Worm (Caenorhabditis elegans) whole organism, early embryonic: ENCODE data around the gene F20D6.1.

Experiments used
- B0310.2 ChIP-seq: sonication (generic microtip); optimal IDR thresholded peaks from 2 replicates; lab custom pipeline; 2016; ENCODE audit warnings: mild to moderate bottlenecking, missing genetic modification characterization, missing compliant biosample characterization
- F13C5.2 ChIP-seq: sonication (generic microtip); optimal IDR thresholded peaks from 2 replicates; lab custom pipeline; 2017; ENCODE audit warnings: mild to moderate bottlenecking, missing genetic modification characterization, inconsistent platforms, missing compliant biosample characterization
- aly-1 ChIP-seq: sonication (generic microtip); optimal IDR thresholded peaks from 2 replicates; lab custom pipeline; 2016; ENCODE audit warnings: missing genetic modification characterization, missing compliant biosample characterization
- ama-1 ChIP-seq: fragments of 150-350 bp; optimal IDR thresholded peaks from 2 replicates; lab custom pipeline; 2014
- ceh-13 ChIP-seq: fragments of 200-800 bp; sonication (Bioruptor generic); optimal IDR thresholded peaks from 2 replicates; lab custom pipeline; 2018; ENCODE audit warnings: mild to moderate bottlenecking, missing genetic modification characterization, missing compliant biosample characterization
- ceh-36 ChIP-seq: sonication (generic microtip); optimal IDR thresholded peaks from 2 replicates; lab custom pipeline; 2016; ENCODE audit warnings: missing genetic modification characterization, inconsistent platforms, missing compliant biosample characterization
- ets-7 ChIP-seq: sonication (generic microtip); optimal IDR thresholded peaks from 2 replicates; lab custom pipeline; 2016; ENCODE audit warnings: missing genotype, missing genetic modification characterization, missing compliant biosample characterization
- flt-1 ChIP-seq: fragments of 200-800 bp; sonication (Bioruptor generic); IDR thresholded peaks from 2 replicates; pipeline ENCODE4 v1.3.6; 2022; ENCODE audit warnings: missing genetic modification characterization, missing compliant biosample characterization
- hmbx-1 ChIP-seq: sonication (generic microtip); optimal IDR thresholded peaks from 2 replicates; lab custom pipeline; 2016; ENCODE audit warnings: mild to moderate bottlenecking, missing genetic modification characterization, missing compliant biosample characterization
- hmg-4 ChIP-seq: fragments of 200-800 bp; sonication (Bioruptor generic); optimal IDR thresholded peaks from 2 replicates; lab custom pipeline; 2018; ENCODE audit warnings: mild to moderate bottlenecking, missing genetic modification characterization, missing compliant biosample characterization
- hnd-1 ChIP-seq: sonication (generic microtip); optimal IDR thresholded peaks from 2 replicates; lab custom pipeline; 2016; ENCODE audit warnings: missing genetic modification characterization, missing compliant biosample characterization
- pes-1 ChIP-seq: fragments of 200-800 bp; sonication (Bioruptor generic); IDR thresholded peaks from 2 replicates; pipeline ENCODE4 v1.3.6; 2022; ENCODE audit warnings: missing genetic modification reagents, missing genetic modification characterization, missing compliant biosample characterization
- scrt-1 ChIP-seq: fragments of 200-800 bp; sonication (Bioruptor generic); IDR thresholded peaks from 2 replicates; pipeline ENCODE4 v1.3.6; 2022; ENCODE audit warnings: missing genetic modification characterization, missing compliant biosample characterization
- sea-1 ChIP-seq: fragments of 200-800 bp; sonication (Bioruptor generic); conservative IDR thresholded peaks from 2 replicates; pipeline ENCODE4 v1.3.6; 2022; ENCODE audit warnings: missing genetic modification characterization, missing compliant biosample characterization
- tbx-11 ChIP-seq: fragments of 200-800 bp; sonication (Bioruptor generic); IDR thresholded peaks from 2 replicates; pipeline ENCODE4 v1.3.6; 2022; ENCODE audit warnings: missing genetic modification characterization, missing compliant biosample characterization
- tbx-37 ChIP-seq: fragments of 200-800 bp; sonication (Bioruptor generic); conservative IDR thresholded peaks from 2 replicates; pipeline ENCODE4 v1.3.6; 2022; ENCODE audit warnings: missing genetic modification reagents, missing genetic modification characterization, missing compliant biosample characterization
- tra-4 ChIP-seq: sonication (generic microtip); optimal IDR thresholded peaks from 2 replicates; lab custom pipeline; 2017; ENCODE audit warnings: missing genetic modification characterization, missing compliant biosample characterization

The F20D6.1 gene

ce11 chrV:8230056-8230455, 39.5 kb downstream of the F20D6.1 start:
- TF ChIP-seq tbx-37 (GFP tag; lab: Robert Waterston, UW): 0 out of 2 replicates have a peak, but pooled peaks have one; percentile 22
- no peak for TF ChIP-seq tbx-11 (GFP tag; lab: Robert Waterston, UW)
- TF ChIP-seq ceh-36: no peak
- TF ChIP-seq B0310.2 (tag; lab: Kevin White, UChicago): no peak
- peak; percentile 60; the same call in 1 of the 2 replicates for TF ChIP-seq scrt-1 (GFP tag; lab: Robert Waterston, UW)
- TF ChIP-seq hnd-1 (tag; lab: Kevin White, UChicago): no peak
- 0 out of 2 replicates have a peak, but pooled peaks have one; percentile 44 for TF ChIP-seq flt-1 (GFP tag; lab: Robert Waterston, UW)
- no peak for TF ChIP-seq pes-1 (GFP tag; lab: Robert Waterston, UW)
- peak; percentile 19 for TF ChIP-seq hmg-4 (GFP tag; lab: Kevin White, UChicago)
- no peak for TF ChIP-seq ets-7 (tag; lab: Kevin White, UChicago)
- TF ChIP-seq tra-4 (tag; lab: Kevin White, UChicago): no peak
- TF ChIP-seq F13C5.2 (tag; lab: Kevin White, UChicago): no peak

- TF ChIP-seq ceh-13: peak; percentile 22
- TF ChIP-seq pes-1 (GFP tag; lab: Robert Waterston, UW): no peak
- peak; percentile 3 for TF ChIP-seq hnd-1 (tag; lab: Kevin White, UChicago)
- no peak for TF ChIP-seq hmbx-1
- TF ChIP-seq aly-1 (tag; lab: Kevin White, UChicago): peak; percentile 30
- peak; percentile 68; the same call in 1 of the 2 replicates for TF ChIP-seq sea-1 (GFP tag; lab: Robert Waterston, UW)
- TF ChIP-seq tra-4 (tag; lab: Kevin White, UChicago): peak; percentile 27
- TF ChIP-seq hmg-4 (GFP tag; lab: Kevin White, UChicago): no peak
- 0 out of 2 replicates have a peak, but pooled peaks have one; percentile 48 for TF ChIP-seq tbx-11 (GFP tag; lab: Robert Waterston, UW)
- peak; percentile 63; the same call in 1 of the 2 replicates for TF ChIP-seq scrt-1 (GFP tag; lab: Robert Waterston, UW)
Measured at ce11 chrV:8235331-8235730, 44.8 kb downstream of the F20D6.1 start.

- TF ChIP-seq ets-7 (tag; lab: Kevin White, UChicago) (no peak), sea-1 (GFP tag; lab: Robert Waterston, UW) (no peak), scrt-1 (GFP tag; lab: Robert Waterston, UW) (no peak), tbx-11 (GFP tag; lab: Robert Waterston, UW) (no peak), ceh-36 (no peak), B0310.2 (tag; lab: Kevin White, UChicago) (no peak), hmbx-1 (no peak), pes-1 (GFP tag; lab: Robert Waterston, UW) (no peak), flt-1 (GFP tag; lab: Robert Waterston, UW) (no peak), ama-1 (lab: Kevin White, UChicago) (no peak), ceh-13 (no peak), hnd-1 (tag; lab: Kevin White, UChicago) (no peak), hmg-4 (GFP tag; lab: Kevin White, UChicago) (no peak), aly-1 (tag; lab: Kevin White, UChicago) (no peak)
Measured at ce11 chrV:8238290-8238689, 47.8 kb downstream of the F20D6.1 start, which contains the start of gene rol-3. TSS of gene rol-3 (minus strand) at chrV:8238409.

- TF ChIP-seq aly-1 (tag; lab: Kevin White, UChicago): no peak
- TF ChIP-seq hmg-4 (GFP tag; lab: Kevin White, UChicago): no peak
- TF ChIP-seq B0310.2 (tag; lab: Kevin White, UChicago): no peak
- TF ChIP-seq hmbx-1: no peak
- TF ChIP-seq sea-1 (GFP tag; lab: Robert Waterston, UW): no peak
- no peak for TF ChIP-seq F13C5.2 (tag; lab: Kevin White, UChicago)
Measured at ce11 chrV:8239928-8240327, 49.4 kb downstream of the F20D6.1 start, which contains the start of gene C16D9.3. TSS of gene C16D9.3 (minus strand) at chrV:8240028.
